Worm (Caenorhabditis elegans) whole organism, young adult: ENCODE results near the gene hpo-29.

Experiments used
- F55B11.4 ChIP-seq: sonication (generic microtip); optimal IDR thresholded peaks from 2 replicates; lab custom pipeline; 2016; ENCODE audit warnings: missing compliant biosample characterization, missing genetic modification characterization, borderline replicate concordance; ENCODE audit not compliant: insufficient read depth
- K11D2.4 ChIP-seq: fragments of 200-800 bp; sonication (Bioruptor generic); IDR thresholded peaks from 2 replicates; pipeline ENCODE4 v1.3.6; 2022; ENCODE audit warnings: missing genetic modification reagents, missing genetic modification characterization, missing compliant biosample characterization
- ama-1 ChIP-seq, 3 experiments: fragments of 150-350 bp in 1 of 3; sonication (generic microtip) in 2 of 3; optimal IDR thresholded peaks; 2 replicates each; lab custom pipeline; 2014 to 2018; ENCODE audit warnings: missing biosample characterization in 2 of 3, missing genetic modification characterization in 2 of 3, missing genetic modification reagents in 2 of 3
- attf-3 ChIP-seq: fragments of 200-800 bp; sonication (Bioruptor generic); conservative IDR thresholded peaks from 2 replicates; pipeline ENCODE4 v1.3.6; 2022; ENCODE audit warnings: missing genetic modification reagents, missing genetic modification characterization, missing compliant biosample characterization
- ets-4 ChIP-seq: fragments of 200-800 bp; sonication (Bioruptor generic); optimal IDR thresholded peaks from 2 replicates; lab custom pipeline; 2018; ENCODE audit warnings: mild to moderate bottlenecking, missing genetic modification characterization, missing compliant biosample characterization
- lin-35 ChIP-seq, 3 experiments: fragments of 150-350 bp in 2 of 3; sonication (generic microtip) in 1 of 3; optimal IDR thresholded peaks; 2 replicates each; lab custom pipeline; 2014 to 2018; ENCODE audit warnings: missing biosample characterization in 3 of 3, missing genetic modification characterization in 3 of 3, missing genetic modification reagents in 3 of 3
- pha-4 ChIP-seq: fragments of 150-350 bp; sonication (generic microtip); optimal IDR thresholded peaks from 2 replicates; lab custom pipeline; 2014; ENCODE audit warnings: missing biosample characterization, missing genetic modification reagents, missing genetic modification characterization
- snpc-1.1 ChIP-seq: sonication (generic microtip); optimal IDR thresholded peaks from 2 replicates; lab custom pipeline; 2017; ENCODE audit warnings: missing genetic modification characterization, mild to moderate bottlenecking, missing compliant biosample characterization, antibody characterized with exemption, moderate library complexity, missing genotype, missing genetic modification reagents; ENCODE audit not compliant: insufficient read depth
- unc-62 ChIP-seq: fragments of 150-350 bp; optimal IDR thresholded peaks from 2 replicates; lab custom pipeline; 2014; ENCODE audit warnings: missing biosample characterization, missing genetic modification reagents, missing genetic modification characterization

DNA sequence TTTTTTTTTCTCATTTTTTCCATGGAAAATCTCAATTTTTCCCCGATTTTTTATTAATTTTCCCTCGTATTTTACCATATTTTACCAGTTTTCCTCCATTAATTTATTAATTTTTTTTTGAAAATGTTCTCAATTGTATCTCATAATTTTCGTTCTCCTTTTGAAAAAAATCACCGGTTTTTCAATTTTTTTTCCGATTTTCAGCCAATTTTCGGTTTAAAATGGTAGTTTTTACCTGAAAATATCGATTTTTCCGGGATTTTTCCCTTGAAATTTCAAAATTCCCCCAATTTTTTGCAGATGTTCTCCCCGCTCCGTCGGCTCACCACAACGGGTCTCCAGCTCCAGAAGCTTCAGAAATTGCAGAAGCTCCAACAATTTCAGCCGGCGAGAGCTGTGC lies 48.2 kb downstream of the hpo-29 start, which contains the start of gene taco-1:
- TF ChIP-seq lin-35 (GFP tag; optimal IDR thresholded peaks at IDR 0.05; lab: Kevin White, UChicago) (no peak), unc-62 (GFP tag; lab: Kevin White, UChicago) (no peak), K11D2.4 (no peak), F55B11.4 (tag; lab: Kevin White, UChicago) (no peak), ama-1 (optimal IDR thresholded peaks at IDR 0.05; lab: Kevin White, UChicago) (no peak), ama-1 (GFP tag; optimal IDR thresholded peaks at IDR 0.05; lab: Kevin White, UChicago) (no peak), pha-4 (no peak), attf-3 (no peak), snpc-1.1 (no peak), ets-4 (GFP tag; lab: Kevin White, UChicago) (no peak)
